Fruit fly (Drosophila melanogaster) whole organism, prepupa: Measurements from ENCODE around the gene et.

Source experiments
- CG3032 ChIP-seq: fragments of 200-800 bp; optimal IDR thresholded peaks from 2 replicates; lab custom pipeline; 2019; ENCODE audit warnings: missing biosample characterization, mild to moderate bottlenecking, missing genetic modification characterization, moderate library complexity
- CG7368 ChIP-seq: fragments of 200-800 bp; sonication (Bioruptor generic); optimal IDR thresholded peaks from 3 replicates; lab custom pipeline; 2016; ENCODE audit warnings: missing biosample characterization, missing genetic modification characterization
- Sox14 ChIP-seq: fragments of 200-800 bp; sonication (Bioruptor generic); optimal IDR thresholded peaks from 3 replicates; lab custom pipeline; 2016; ENCODE audit warnings: missing biosample characterization, missing genetic modification characterization
- Sox15 ChIP-seq: fragments of 200-800 bp; sonication (Bioruptor generic); optimal IDR thresholded peaks from 3 replicates; lab custom pipeline; 2016; ENCODE audit warnings: missing biosample characterization, missing genetic modification characterization
- achi ChIP-seq: fragments of 200-800 bp; sonication (Bioruptor generic); optimal IDR thresholded peaks from 3 replicates; lab custom pipeline; 2016; ENCODE audit warnings: missing biosample characterization, missing genetic modification characterization
- esn ChIP-seq: fragments of 200-800 bp; sonication (Bioruptor generic); optimal IDR thresholded peaks from 2 replicates; lab custom pipeline; 2016; ENCODE audit warnings: missing biosample characterization, mild to moderate bottlenecking, missing genetic modification characterization, moderate library complexity
- lz ChIP-seq: fragments of 200-800 bp; sonication (Bioruptor generic); optimal IDR thresholded peaks from 3 replicates; lab custom pipeline; 2016; ENCODE audit warnings: missing biosample characterization, missing genetic modification characterization
- ss ChIP-seq, 2 experiments: fragments of 200-800 bp; sonication (Bioruptor generic); optimal IDR thresholded peaks; 2 replicates in 1 of 2; 3 replicates in 1 of 2; lab custom pipeline; 2017 to 2018; ENCODE audit warnings: mild to moderate bottlenecking in 2 of 2, missing biosample characterization in 2 of 2, missing genetic modification characterization in 2 of 2, moderate library complexity in 1 of 2

- peak; percentile 4 for TF ChIP-seq CG7368
- peak; percentile 36 for TF ChIP-seq CG3032 (tag; lab: Kevin White, UChicago)
- TF ChIP-seq esn (GFP tag; lab: Kevin White, UChicago), result peak; percentile 65
- peak; percentile 15 to 31 for TF ChIP-seq ss (GFP tag; optimal IDR thresholded peaks at IDR 0.05; lab: Kevin White, UChicago)
- peak; percentile 19 for TF ChIP-seq Sox15 (GFP tag; lab: Kevin White, UChicago)
- TF ChIP-seq achi (GFP tag; lab: Kevin White, UChicago), result peak; percentile 43
- peak; percentile 67 for TF ChIP-seq lz
- peak; percentile 65 for TF ChIP-seq Sox14 (GFP tag; lab: Kevin White, UChicago)
Measured at dm6 chrX:19666991-19667409, 8.7 kb downstream of the et start, which contains the start of gene Zw.
